Worm (Caenorhabditis elegans) whole organism, L4/young adult: ENCODE data around the gene R13A1.1.
A peak's percentile ranks its signal among the peaks of the same experiment; 100 is the strongest.

Source experiments
- W03F9.2 ChIP-seq: fragments of 150-350 bp; optimal IDR thresholded peaks from 2 replicates; lab custom pipeline; 2014; ENCODE audit warnings: missing biosample characterization, missing genetic modification characterization
- dao-5 ChIP-seq: sonication (generic microtip); optimal IDR thresholded peaks from 2 replicates; lab custom pipeline; 2016; ENCODE audit warnings: missing genotype, missing genetic modification characterization, moderate library complexity, missing compliant biosample characterization
- him-1 ChIP-seq: sonication (generic microtip); optimal IDR thresholded peaks from 2 replicates; lab custom pipeline; 2016; ENCODE audit warnings: missing genotype, missing genetic modification reagents, missing genetic modification characterization, missing compliant biosample characterization

R13A1.1 gene

ce11 chrIV:7190409-7190808 lies 29.4 kb upstream of the R13A1.1 start:
- TF ChIP-seq him-1 (tag; lab: Kevin White, UChicago) (no peak), dao-5 (tag; lab: Kevin White, UChicago) (no peak), W03F9.2 (tag; lab: Kevin White, UChicago) (no peak)

DNA sequence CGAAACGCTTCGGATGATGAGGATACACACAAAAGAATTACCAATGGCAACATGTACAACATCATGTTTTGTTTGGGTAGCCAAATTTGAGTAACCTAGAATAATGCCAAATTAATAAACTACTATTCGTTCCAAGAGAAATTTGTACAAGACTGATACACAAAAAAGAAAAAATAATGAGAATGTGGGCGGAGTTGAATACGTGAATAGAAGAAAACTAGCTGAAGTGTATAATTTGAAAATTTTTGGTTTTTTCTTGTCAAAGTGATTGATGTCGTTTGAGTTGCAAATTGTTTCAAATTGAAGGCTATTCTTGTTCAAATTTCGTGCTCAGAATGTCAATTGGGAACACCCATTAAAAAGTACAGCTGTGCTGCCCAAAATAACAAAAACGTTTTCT lies 28.1 kb upstream of the R13A1.1 start, which contains the start of gene R13A1.5:
TSS of gene R13A1.5 (minus strand) at position 101 of the 400 bp plus-strand sequence.
- TF ChIP-seq W03F9.2 (tag; lab: Kevin White, UChicago) (no peak), him-1 (tag; lab: Kevin White, UChicago) (no peak), dao-5 (tag; lab: Kevin White, UChicago) (no peak)

ce11 chrIV:7195734-7196133 lies 24.1 kb upstream of the R13A1.1 start, which contains the start of gene best-16:
Gene best-16, minus strand, starts transcription at chrIV:7195834.
- no peak for TF ChIP-seq W03F9.2 (tag; lab: Kevin White, UChicago)
- no peak for TF ChIP-seq him-1 (tag; lab: Kevin White, UChicago)
- no peak for TF ChIP-seq dao-5 (tag; lab: Kevin White, UChicago)

- no peak for TF ChIP-seq dao-5 (tag; lab: Kevin White, UChicago)
- no peak for TF ChIP-seq W03F9.2 (tag; lab: Kevin White, UChicago)
- TF ChIP-seq him-1 (tag; lab: Kevin White, UChicago) = no peak
Measured at ce11 chrIV:7196853-7197252, 23.0 kb upstream of the R13A1.1 start, which contains the start of gene unc-8. Gene unc-8, plus strand, starts transcription at chrIV:7197153.

- no peak for TF ChIP-seq him-1 (tag; lab: Kevin White, UChicago)
- TF ChIP-seq W03F9.2 (tag; lab: Kevin White, UChicago) = no peak
- TF ChIP-seq dao-5 (tag; lab: Kevin White, UChicago) = no peak
Measured at ce11 chrIV:7203696-7204095, 16.1 kb upstream of the R13A1.1 start, which contains the start of gene R13A1.3. Gene R13A1.3, plus strand, starts transcription at chrIV:7203996.

DNA sequence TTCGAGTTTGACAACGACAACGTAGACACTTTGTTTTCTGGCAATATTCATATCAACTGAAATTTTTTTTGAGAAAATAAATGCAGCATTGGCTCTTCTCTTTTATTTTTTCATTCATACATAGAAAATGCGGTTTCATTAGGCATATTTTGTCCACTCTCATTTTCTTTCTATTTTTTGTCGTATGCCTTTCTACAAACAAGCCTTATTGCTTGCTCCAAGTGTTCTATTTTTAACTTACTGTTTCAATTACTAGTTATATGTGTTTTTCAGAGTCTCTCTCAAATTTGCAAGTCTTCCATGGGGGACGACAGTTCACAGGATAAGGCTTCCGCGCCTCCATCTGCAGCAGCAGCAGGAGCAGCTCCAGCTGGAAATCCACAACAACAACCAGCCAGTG lies 13.9 kb upstream of the R13A1.1 start, which contains the start of gene kcc-1:
TSS of gene kcc-1 (plus strand) at position 301 of the 400 bp plus-strand sequence.
- TF ChIP-seq W03F9.2 (tag; lab: Kevin White, UChicago) (no peak), him-1 (tag; lab: Kevin White, UChicago) (no peak), dao-5 (tag; lab: Kevin White, UChicago) (no peak)

- no peak for TF ChIP-seq W03F9.2 (tag; lab: Kevin White, UChicago)
- TF ChIP-seq him-1 (tag; lab: Kevin White, UChicago) = no peak
- no peak for TF ChIP-seq dao-5 (tag; lab: Kevin White, UChicago)
Measured at ce11 chrIV:7208961-7209360, 10.9 kb upstream of the R13A1.1 start.

DNA sequence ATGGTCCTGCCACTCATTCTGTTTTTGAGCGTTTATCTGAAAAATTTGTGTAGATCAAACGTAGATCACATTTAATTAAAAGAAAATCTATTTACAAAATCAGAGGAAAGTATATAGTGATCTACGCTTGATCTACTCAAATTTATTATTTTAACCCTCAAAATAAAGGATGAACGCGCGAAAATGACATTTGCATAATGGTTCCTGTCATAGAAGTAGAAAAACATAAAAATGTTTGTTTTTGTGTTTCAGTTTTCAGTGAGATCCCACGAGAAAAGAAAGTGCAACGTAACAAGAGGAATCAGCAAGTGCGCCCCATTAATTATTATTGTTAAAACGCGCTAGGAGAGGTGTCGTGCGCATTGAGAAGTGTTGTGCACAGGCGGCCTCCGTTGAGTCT lies 8.5 kb upstream of the R13A1.1 start:
- TF ChIP-seq W03F9.2 (tag; lab: Kevin White, UChicago) = no peak
- TF ChIP-seq him-1 (tag; lab: Kevin White, UChicago) = no peak

DNA sequence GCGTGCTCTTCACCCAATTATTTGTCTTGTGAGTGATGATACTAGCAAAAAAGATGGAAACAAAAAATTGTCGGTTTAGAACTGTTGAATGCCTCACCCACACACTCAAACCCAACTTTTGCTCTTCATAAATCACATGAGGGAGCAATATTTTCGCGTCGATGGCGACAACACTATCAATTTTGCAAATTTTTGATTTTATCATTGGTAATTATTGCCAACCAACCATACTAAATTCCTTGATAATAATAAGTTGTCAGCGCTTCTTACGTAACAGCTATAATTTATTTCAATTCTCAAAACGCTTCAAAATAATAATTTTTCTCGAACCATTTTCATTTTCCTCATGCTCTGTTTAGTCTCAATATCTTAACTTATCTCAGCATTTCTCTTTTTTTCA lies 7.1 kb upstream of the R13A1.1 start:
- TF ChIP-seq dao-5 (tag; lab: Kevin White, UChicago) (no peak), W03F9.2 (tag; lab: Kevin White, UChicago) (no peak), him-1 (tag; lab: Kevin White, UChicago) (no peak)

DNA sequence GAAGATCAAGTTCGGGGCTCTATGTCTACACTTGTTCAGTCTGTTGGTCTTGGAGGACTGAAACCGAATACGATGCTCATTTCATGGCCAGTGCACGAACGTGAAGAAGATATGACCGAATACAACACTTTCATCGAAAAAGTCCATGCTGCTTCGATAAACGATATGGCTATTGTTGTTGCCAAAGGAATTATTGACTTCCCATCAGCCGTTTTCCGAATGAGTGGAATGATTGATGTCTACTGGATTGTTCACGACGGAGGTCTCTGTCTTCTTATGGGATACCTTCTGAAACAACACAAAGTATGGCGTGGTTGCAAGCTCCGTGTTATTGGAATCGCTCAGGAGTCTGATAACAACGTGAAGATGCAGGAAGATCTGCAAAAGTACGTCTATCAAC lies 3.6 kb upstream of the R13A1.1 start:
- no peak for TF ChIP-seq him-1 (tag; lab: Kevin White, UChicago)
- TF ChIP-seq dao-5 (tag; lab: Kevin White, UChicago) = no peak
- no peak for TF ChIP-seq W03F9.2 (tag; lab: Kevin White, UChicago)

ce11 chrIV:7222088-7222487 lies 2.3 kb downstream of the R13A1.1 start:
- no peak for TF ChIP-seq dao-5 (tag; lab: Kevin White, UChicago)
- no peak for TF ChIP-seq him-1 (tag; lab: Kevin White, UChicago)
- TF ChIP-seq W03F9.2 (tag; lab: Kevin White, UChicago) = no peak

- TF ChIP-seq W03F9.2 (tag; lab: Kevin White, UChicago) = no peak
Measured at ce11 chrIV:7227072-7227471, 7.2 kb downstream of the R13A1.1 start, which contains the start of gene R13A1.10. Gene R13A1.10, minus strand, starts transcription at chrIV:7227172.

- TF ChIP-seq him-1 (tag; lab: Kevin White, UChicago) (no peak), dao-5 (tag; lab: Kevin White, UChicago) (no peak), W03F9.2 (tag; lab: Kevin White, UChicago) (no peak)
Measured at ce11 chrIV:7228208-7228607, 8.4 kb downstream of the R13A1.1 start, which contains the start of gene D2024.5. Gene D2024.5, minus strand, starts transcription at chrIV:7228308.

ce11 chrIV:7230198-7230597 lies 10.4 kb downstream of the R13A1.1 start, which contains the start of gene cap-1:
Gene cap-1, minus strand, starts transcription at chrIV:7230223.
- TF ChIP-seq W03F9.2 (tag; lab: Kevin White, UChicago) = peak; percentile 91
- TF ChIP-seq dao-5 (tag; lab: Kevin White, UChicago) = no peak
